Fruit fly (Drosophila melanogaster) whole organism, prepupa: ENCODE measurements around the gene Aplip1.

Experiments
- Blimp-1 ChIP-seq: fragments of 200-800 bp; sonication (Bioruptor generic); optimal IDR thresholded peaks from 3 replicates; lab custom pipeline; 2017; ENCODE audit warnings: missing biosample characterization, missing genetic modification characterization, mild to moderate bottlenecking, moderate library complexity, missing genetic modification reagents
- CG16779 ChIP-seq: fragments of 200-800 bp; sonication (Bioruptor generic); optimal IDR thresholded peaks from 3 replicates; lab custom pipeline; 2017; ENCODE audit warnings: missing biosample characterization, mild to moderate bottlenecking, missing genetic modification characterization
- CG7368 ChIP-seq: fragments of 200-800 bp; sonication (Bioruptor generic); optimal IDR thresholded peaks from 3 replicates; lab custom pipeline; 2016; ENCODE audit warnings: missing biosample characterization, missing genetic modification characterization
- Ets21C ChIP-seq: fragments of 200-800 bp; sonication (Bioruptor generic); optimal IDR thresholded peaks from 3 replicates; lab custom pipeline; 2016; ENCODE audit warnings: missing biosample characterization, missing genetic modification characterization
- Gug ChIP-seq: fragments of 200-800 bp; sonication (Bioruptor generic); IDR thresholded peaks from 2 replicates; pipeline ENCODE4 v1.3.6; 2022; ENCODE audit warnings: missing biosample characterization, missing genetic modification characterization
- Hr38 ChIP-seq: sonication (Bioruptor generic); optimal IDR thresholded peaks from 2 replicates; lab custom pipeline; 2016; ENCODE audit warnings: missing biosample characterization, missing genetic modification characterization
- dsx ChIP-seq: fragments of 200-800 bp; optimal IDR thresholded peaks from 3 replicates; lab custom pipeline; 2019; ENCODE audit warnings: missing biosample characterization, mild to moderate bottlenecking, missing genetic modification characterization, moderate library complexity; ENCODE audit not compliant: poor library complexity, severe bottlenecking
- ss ChIP-seq, 2 experiments: fragments of 200-800 bp; sonication (Bioruptor generic); optimal IDR thresholded peaks; 2 replicates in 1 of 2; 3 replicates in 1 of 2; lab custom pipeline; 2017 to 2018; ENCODE audit warnings: mild to moderate bottlenecking in 2 of 2, missing biosample characterization in 2 of 2, missing genetic modification characterization in 2 of 2, moderate library complexity in 1 of 2
- svp ChIP-seq: fragments of 200-800 bp; sonication (Bioruptor generic); peaks from one replicate; lab custom pipeline; 2016; ENCODE audit warnings: missing biosample characterization, missing genetic modification characterization

DNA sequence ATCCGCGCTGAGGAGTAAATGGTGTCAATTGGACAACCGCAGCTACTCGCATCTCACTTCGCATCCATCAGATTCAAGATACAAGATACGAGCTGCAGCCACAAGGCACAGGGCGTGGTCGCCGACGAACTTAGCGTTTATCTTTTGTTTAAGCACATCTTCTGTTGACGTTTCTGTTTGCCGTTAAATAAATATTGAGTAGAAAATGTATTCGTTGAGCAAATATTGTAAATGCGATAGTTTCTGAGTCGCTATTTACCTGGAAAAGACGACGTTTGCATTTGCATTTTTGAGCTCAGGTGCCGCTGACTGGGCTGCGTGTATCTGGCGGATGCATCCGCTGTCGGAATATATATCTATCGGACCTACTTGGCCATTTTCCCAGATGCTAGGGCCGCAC lies 29.9 kb upstream of the Aplip1 start:
- TF ChIP-seq Hr38 (no peak), CG7368 (GFP tag; lab: Kevin White, UChicago) (no peak), Gug (no peak), svp (GFP tag; lab: Kevin White, UChicago) (no peak), ss (GFP tag; optimal IDR thresholded peaks at IDR 0.05; lab: Kevin White, UChicago) (peak in 1 of 2 experiments; percentile 7), CG16779 (no peak), dsx (GFP tag; lab: Kevin White, UChicago) (no peak), Blimp-1 (GFP tag; lab: Kevin White, UChicago) (no peak), Ets21C (GFP tag; lab: Kevin White, UChicago) (no peak)
